Fruit fly (Drosophila melanogaster): ENCODE measurements around the gene CG11722.
A peak's percentile ranks its signal among the peaks of the same experiment; 100 is the strongest.

Gene CG11722

dm6 chr3R:10042664-10043372, 2.5 kb downstream of the CG11722 start, which contains the start of the genes Mical and CG3909 (continued):
- TF ChIP-seq CG1792 (GFP tag; optimal IDR thresholded peaks at IDR 0.05) (no peak), CG13123 (GFP tag; optimal IDR thresholded peaks at IDR 0.05) (peak; percentile 75), cato (GFP tag; optimal IDR thresholded peaks at IDR 0.05; ENCODE audit: borderline replicate concordance) (peak; percentile 68), CG11247 (GFP tag; IDR thresholded peaks at IDR 0.05) (peak; percentile 91), mirr (GFP tag; optimal IDR thresholded peaks at IDR 0.05) (no peak), Ada2b (GFP tag; IDR thresholded peaks at IDR 0.05) (peak; percentile 88), CrebB (tag; optimal IDR thresholded peaks at IDR 0.05) (peak; percentile 5), Atf3 (GFP tag; optimal IDR thresholded peaks at IDR 0.05) (no peak), nmo (GFP tag; optimal IDR thresholded peaks at IDR 0.05) (peak; percentile 91), nom (GFP tag; optimal IDR thresholded peaks at IDR 0.05) (peak; percentile 49), ems (GFP tag; optimal IDR thresholded peaks at IDR 0.05) (peak; percentile 42), CG3407 (GFP tag; optimal IDR thresholded peaks at IDR 0.05) (peak; percentile 52), CG1603 (tag; optimal IDR thresholded peaks at IDR 0.05) (peak; percentile 44), Side (GFP tag; optimal IDR thresholded peaks at IDR 0.05) (peak; percentile 15), Dp (GFP tag; optimal IDR thresholded peaks at IDR 0.05) (peak; percentile 34), CG34422 (GFP tag; IDR thresholded peaks at IDR 0.05) (peak; percentile 92), MBD-R2 (GFP tag; IDR thresholded peaks at IDR 0.05) (peak; percentile 91), Hmx (GFP tag; optimal IDR thresholded peaks at IDR 0.05) (no peak), sr (GFP tag; IDR thresholded peaks at IDR 0.05) (peak; percentile 12; the same call in 1 of the 3 replicates), al (GFP tag; IDR thresholded peaks at IDR 0.05) (peak; percentile 89), sna (GFP tag; IDR thresholded peaks at IDR 0.05; ENCODE audit: partially characterized antibody) (peak; percentile 42; the same call in 1 of the 2 replicates), Nf-YB (GFP tag; optimal IDR thresholded peaks at IDR 0.05) (peak; percentile 70), CG9932 (GFP tag; IDR thresholded peaks at IDR 0.05) (peak; percentile 96), ase (GFP tag; IDR thresholded peaks at IDR 0.05) (peak; percentile 83; the same call in 2 of the 3 replicates), tup (GFP tag; optimal IDR thresholded peaks at IDR 0.05) (no peak), CG4707 (GFP tag; optimal IDR thresholded peaks at IDR 0.05) (peak; percentile 59), gcm2 (GFP tag; optimal IDR thresholded peaks at IDR 0.05) (peak; percentile 13), fu2 (GFP tag; optimal IDR thresholded peaks at IDR 0.05) (no peak), CG18599 (GFP tag; optimal IDR thresholded peaks at IDR 0.05) (peak; percentile 85), nerfin-2 (GFP tag; IDR thresholded peaks at IDR 0.05; ENCODE audit: partially characterized antibody) (peak; percentile 84), slp2 (GFP tag; optimal IDR thresholded peaks at IDR 0.05) (no peak), CG10267 (tag; optimal IDR thresholded peaks at IDR 0.05) (peak; percentile 95), kay (GFP tag; optimal IDR thresholded peaks at IDR 0.05) (peak; percentile 75), CG9817 (tag; optimal IDR thresholded peaks at IDR 0.05) (peak; percentile 84), Hmr (GFP tag; optimal IDR thresholded peaks at IDR 0.05) (peak; percentile 87), CG9876 (GFP tag; optimal IDR thresholded peaks at IDR 0.05) (no peak), CG10366 (GFP tag; IDR thresholded peaks at IDR 0.05) (peak; percentile 83), CG30403 (GFP tag; optimal IDR thresholded peaks at IDR 0.05) (peak; percentile 85), Poxn (GFP tag; IDR thresholded peaks at IDR 0.05) (no peak), CG4282 (GFP tag; optimal IDR thresholded peaks at IDR 0.05) (peak; percentile 50), CG8359 (GFP tag; optimal IDR thresholded peaks at IDR 0.05; ENCODE audit: borderline replicate concordance) (peak; percentile 45), otp (GFP tag; IDR thresholded peaks at IDR 0.05) (peak; percentile 87), Opbp (GFP tag; IDR thresholded peaks at IDR 0.05; ENCODE audit: partially characterized antibody) (no peak; the same call in 1 of the 3 replicates), Gug (GFP tag; IDR thresholded peaks at IDR 0.05) (peak; percentile 77; the same call in 3 of the 4 replicates), CG11696 (GFP tag; IDR thresholded peaks at IDR 0.05) (peak; percentile 75), Elba2 (GFP tag; optimal IDR thresholded peaks at IDR 0.05) (no peak), CG6813 (GFP tag; optimal IDR thresholded peaks at IDR 0.05) (peak; percentile 40), CG16863 (GFP tag; optimal IDR thresholded peaks at IDR 0.05) (peak; percentile 4), Dbx (GFP tag; IDR thresholded peaks at IDR 0.05) (peak; percentile 93)

All from whole organism, embryonic.